Worm (Caenorhabditis elegans) whole organism, young adult: ENCODE measurements around the gene snx-6.

ENCODE experiments used
- B0336.3 ChIP-seq: fragments of 200-800 bp; sonication (Bioruptor generic); IDR thresholded peaks from 2 replicates; pipeline ENCODE4 v1.3.6; 2022; ENCODE audit warnings: missing genetic modification characterization, missing compliant biosample characterization
- F10E7.11 ChIP-seq: sonication (generic microtip); optimal IDR thresholded peaks from 2 replicates; lab custom pipeline; 2017; ENCODE audit warnings: mild to moderate bottlenecking, missing genetic modification characterization, moderate library complexity, missing compliant biosample characterization
- F37B4.10 ChIP-seq: fragments of 200-800 bp; sonication (Bioruptor generic); IDR thresholded peaks from 2 replicates; pipeline ENCODE4 v1.3.6; 2022; ENCODE audit warnings: missing genetic modification characterization, missing compliant biosample characterization
- F52B5.7 ChIP-seq: sonication (generic microtip); optimal IDR thresholded peaks from 2 replicates; lab custom pipeline; 2016; ENCODE audit warnings: mild to moderate bottlenecking, missing genetic modification characterization, missing compliant biosample characterization
- F57A8.1 ChIP-seq: fragments of 200-800 bp; sonication (Bioruptor generic); optimal IDR thresholded peaks from 2 replicates; lab custom pipeline; 2018; ENCODE audit warnings: mild to moderate bottlenecking, missing genetic modification characterization, moderate library complexity, missing compliant biosample characterization
- K11D2.4 ChIP-seq: fragments of 200-800 bp; sonication (Bioruptor generic); IDR thresholded peaks from 2 replicates; pipeline ENCODE4 v1.3.6; 2022; ENCODE audit warnings: missing genetic modification reagents, missing genetic modification characterization, missing compliant biosample characterization
- Y56A3A.18 ChIP-seq: fragments of 200-800 bp; sonication (Bioruptor generic); IDR thresholded peaks from 2 replicates; pipeline ENCODE4 v1.3.6; 2022; ENCODE audit warnings: missing genetic modification reagents, missing genetic modification characterization, missing compliant biosample characterization
- Y67H2A.10 ChIP-seq: fragments of 200-800 bp; sonication (Bioruptor generic); conservative IDR thresholded peaks from 2 replicates; pipeline ENCODE4 v1.3.6; 2022; ENCODE audit warnings: missing genetic modification reagents, missing genetic modification characterization, missing compliant biosample characterization
- aptf-2 ChIP-seq: fragments of 200-800 bp; sonication (Bioruptor generic); conservative IDR thresholded peaks from 2 replicates; pipeline ENCODE4 v1.3.6; 2022; ENCODE audit warnings: missing genetic modification reagents, missing genetic modification characterization, missing compliant biosample characterization
- aptf-3 ChIP-seq: fragments of 200-800 bp; sonication (Bioruptor generic); IDR thresholded peaks from 2 replicates; pipeline ENCODE4 v1.3.6; 2022; ENCODE audit warnings: missing genetic modification characterization, missing compliant biosample characterization
- attf-5 ChIP-seq: fragments of 200-800 bp; sonication (Bioruptor generic); optimal IDR thresholded peaks from 2 replicates; lab custom pipeline; 2018; ENCODE audit warnings: mild to moderate bottlenecking, missing genetic modification characterization, missing compliant biosample characterization
- cebp-1 ChIP-seq, 2 experiments: fragments of 200-800 bp in 1 of 2; sonication (Bioruptor generic) in 1 of 2; sonication (generic microtip) in 1 of 2; IDR thresholded peaks in 1 of 2; optimal IDR thresholded peaks in 1 of 2; 2 replicates each; pipeline versions ENCODE4 v1.3.6 to Lab custom; 2017 to 2022; ENCODE audit warnings: missing compliant biosample characterization in 2 of 2, missing genetic modification characterization in 2 of 2, mild to moderate bottlenecking in 1 of 2, missing genetic modification reagents in 1 of 2, moderate library complexity in 1 of 2
- ceh-100 ChIP-seq: fragments of 200-800 bp; sonication (Bioruptor generic); IDR thresholded peaks from 2 replicates; pipeline ENCODE4 v1.3.6; 2022; ENCODE audit warnings: missing genetic modification reagents, missing genetic modification characterization, missing compliant biosample characterization
- ceh-27 ChIP-seq: fragments of 200-800 bp; sonication (Bioruptor generic); optimal IDR thresholded peaks from 2 replicates; lab custom pipeline; 2018; ENCODE audit warnings: mild to moderate bottlenecking, missing genetic modification characterization, moderate library complexity, missing compliant biosample characterization
- ceh-40 ChIP-seq: fragments of 200-800 bp; sonication (Bioruptor generic); IDR thresholded peaks from 2 replicates; pipeline ENCODE4 v1.3.6; 2022; ENCODE audit warnings: missing genetic modification characterization, missing compliant biosample characterization
- chd-7 ChIP-seq: sonication (generic microtip); optimal IDR thresholded peaks from 2 replicates; lab custom pipeline; 2016; ENCODE audit warnings: mild to moderate bottlenecking, missing genetic modification characterization, moderate library complexity, missing compliant biosample characterization
- die-1 ChIP-seq: sonication (generic microtip); optimal IDR thresholded peaks from 2 replicates; lab custom pipeline; 2016; ENCODE audit warnings: missing genotype, mild to moderate bottlenecking, missing genetic modification characterization, missing compliant biosample characterization
- ets-4 ChIP-seq: fragments of 200-800 bp; sonication (Bioruptor generic); optimal IDR thresholded peaks from 2 replicates; lab custom pipeline; 2018; ENCODE audit warnings: mild to moderate bottlenecking, missing genetic modification characterization, missing compliant biosample characterization
- him-1 ChIP-seq: sonication (generic microtip); optimal IDR thresholded peaks from 2 replicates; lab custom pipeline; 2016; ENCODE audit warnings: missing genotype, missing genetic modification reagents, missing genetic modification characterization, missing compliant biosample characterization
- hlh-12 ChIP-seq: sonication (generic microtip); optimal IDR thresholded peaks from 2 replicates; lab custom pipeline; 2016; ENCODE audit warnings: missing genetic modification characterization, missing compliant biosample characterization
- hlh-26 ChIP-seq: fragments of 200-800 bp; sonication (Bioruptor generic); conservative IDR thresholded peaks from 2 replicates; pipeline ENCODE4 v1.3.6; 2022; ENCODE audit warnings: missing genetic modification reagents, missing genetic modification characterization, missing compliant biosample characterization
- hmg-20 ChIP-seq: fragments of 200-800 bp; sonication (Bioruptor generic); IDR thresholded peaks from 2 replicates; pipeline ENCODE4 v1.3.6; 2022; ENCODE audit warnings: missing genetic modification reagents, missing genetic modification characterization, missing compliant biosample characterization
- hsf-1 ChIP-seq: fragments of 200-800 bp; sonication (Bioruptor generic); IDR thresholded peaks from 2 replicates; pipeline ENCODE4 v1.3.6; 2022; ENCODE audit warnings: missing genetic modification reagents, missing genetic modification characterization, missing compliant biosample characterization
- let-526 ChIP-seq: fragments of 200-800 bp; sonication (Bioruptor generic); IDR thresholded peaks from 2 replicates; pipeline ENCODE4 v1.3.6; 2022; ENCODE audit warnings: missing genetic modification reagents, missing genetic modification characterization, missing compliant biosample characterization
- lin-26 ChIP-seq: fragments of 200-800 bp; sonication (Bioruptor generic); IDR thresholded peaks from 2 replicates; pipeline ENCODE4 v1.3.6; 2022; ENCODE audit warnings: missing genetic modification reagents, missing genetic modification characterization, missing compliant biosample characterization
- lir-1 ChIP-seq: fragments of 200-800 bp; sonication (Bioruptor generic); conservative IDR thresholded peaks from 2 replicates; pipeline ENCODE4 v1.3.6; 2022; ENCODE audit warnings: missing genetic modification reagents, missing genetic modification characterization, missing compliant biosample characterization
- madf-6 ChIP-seq: fragments of 200-800 bp; sonication (Bioruptor generic); IDR thresholded peaks from 2 replicates; pipeline ENCODE4 v1.3.6; 2022; ENCODE audit warnings: missing genetic modification reagents, missing genetic modification characterization, missing compliant biosample characterization
- mcd-1 ChIP-seq: fragments of 200-800 bp; sonication (Bioruptor generic); IDR thresholded peaks from 2 replicates; pipeline ENCODE4 v1.3.6; 2022; ENCODE audit warnings: missing genetic modification reagents, missing genetic modification characterization, missing compliant biosample characterization
- mes-4 ChIP-seq: sonication (generic microtip); optimal IDR thresholded peaks from 2 replicates; lab custom pipeline; 2016; ENCODE audit warnings: missing genotype, missing genetic modification characterization, missing compliant biosample characterization
- nfya-1 ChIP-seq: sonication (generic microtip); optimal IDR thresholded peaks from 2 replicates; lab custom pipeline; 2017; ENCODE audit warnings: antibody characterized with exemption, missing compliant biosample characterization, missing genetic modification characterization, borderline replicate concordance; ENCODE audit not compliant: insufficient read depth
- nfya-2 ChIP-seq: fragments of 200-800 bp; sonication (Bioruptor generic); IDR thresholded peaks from 2 replicates; pipeline ENCODE4 v1.3.6; 2022; ENCODE audit warnings: missing genetic modification reagents, missing genetic modification characterization, missing compliant biosample characterization
- pbrm-1 ChIP-seq: fragments of 200-800 bp; sonication (Bioruptor generic); IDR thresholded peaks from 2 replicates; pipeline ENCODE4 v1.3.6; 2022; ENCODE audit warnings: missing genetic modification reagents, missing genetic modification characterization, missing compliant biosample characterization
- rec-8 ChIP-seq, 2 experiments: sonication (generic microtip); optimal IDR thresholded peaks; 2 replicates each; lab custom pipeline; 2016; ENCODE audit warnings: mild to moderate bottlenecking in 2 of 2, missing genetic modification characterization in 2 of 2, missing genetic modification reagents in 2 of 2, missing genotype in 2 of 2, missing biosample characterization in 1 of 2, missing compliant biosample characterization in 1 of 2, moderate library complexity in 1 of 2
- repo-1 ChIP-seq: sonication (generic microtip); optimal IDR thresholded peaks from 2 replicates; lab custom pipeline; 2017; ENCODE audit warnings: mild to moderate bottlenecking, missing genetic modification characterization, missing compliant biosample characterization
- sdz-38 ChIP-seq: sonication (generic microtip); optimal IDR thresholded peaks from 2 replicates; lab custom pipeline; 2016; ENCODE audit warnings: missing genotype, missing genetic modification characterization, missing compliant biosample characterization
- sea-2 ChIP-seq: fragments of 200-800 bp; sonication (Bioruptor generic); IDR thresholded peaks from 2 replicates; pipeline ENCODE4 v1.3.6; 2022; ENCODE audit warnings: missing genetic modification characterization, missing compliant biosample characterization
- snpc-1.1 ChIP-seq: sonication (generic microtip); optimal IDR thresholded peaks from 2 replicates; lab custom pipeline; 2017; ENCODE audit warnings: missing genetic modification characterization, mild to moderate bottlenecking, missing compliant biosample characterization, antibody characterized with exemption, moderate library complexity, missing genotype, missing genetic modification reagents; ENCODE audit not compliant: insufficient read depth
- snpc-1.3 ChIP-seq: sonication (generic microtip); optimal IDR thresholded peaks from 2 replicates; lab custom pipeline; 2017; ENCODE audit warnings: missing genetic modification characterization, mild to moderate bottlenecking, missing compliant biosample characterization, antibody characterized with exemption, moderate library complexity, missing genotype, missing genetic modification reagents; ENCODE audit not compliant: insufficient read depth
- somi-1 ChIP-seq: fragments of 200-800 bp; sonication (Bioruptor generic); optimal IDR thresholded peaks from 2 replicates; lab custom pipeline; 2018; ENCODE audit warnings: mild to moderate bottlenecking, missing genetic modification characterization, missing compliant biosample characterization
- sptf-2 ChIP-seq: fragments of 200-800 bp; sonication (Bioruptor generic); optimal IDR thresholded peaks from 2 replicates; lab custom pipeline; 2018; ENCODE audit warnings: mild to moderate bottlenecking, missing genetic modification characterization, missing compliant biosample characterization
- tbx-9 ChIP-seq: sonication (generic microtip); optimal IDR thresholded peaks from 2 replicates; lab custom pipeline; 2016; ENCODE audit warnings: borderline replicate concordance, missing genetic modification characterization, inconsistent platforms, missing compliant biosample characterization
- unc-130 ChIP-seq: sonication (generic microtip); optimal IDR thresholded peaks from 2 replicates; lab custom pipeline; 2016; ENCODE audit warnings: missing genetic modification reagents, missing genetic modification characterization, missing compliant biosample characterization
- xnd-1 ChIP-seq: sonication (generic microtip); optimal IDR thresholded peaks from 2 replicates; lab custom pipeline; 2016; ENCODE audit warnings: missing genotype, missing genetic modification reagents, missing genetic modification characterization, missing compliant biosample characterization
- zfh-2 ChIP-seq: fragments of 200-800 bp; sonication (Bioruptor generic); conservative IDR thresholded peaks from 2 replicates; pipeline ENCODE4 v1.3.6; 2022; ENCODE audit warnings: missing genetic modification reagents, missing genetic modification characterization, missing compliant biosample characterization
- ztf-18 ChIP-seq: sonication (generic microtip); optimal IDR thresholded peaks from 2 replicates; lab custom pipeline; 2016; ENCODE audit warnings: missing genotype, mild to moderate bottlenecking, missing genetic modification characterization, missing compliant biosample characterization
- ztf-6 ChIP-seq: fragments of 200-800 bp; sonication (Bioruptor generic); IDR thresholded peaks from 2 replicates; pipeline ENCODE4 v1.3.6; 2022; ENCODE audit warnings: missing genetic modification reagents, missing genetic modification characterization, missing compliant biosample characterization

Gene snx-6

DNA sequence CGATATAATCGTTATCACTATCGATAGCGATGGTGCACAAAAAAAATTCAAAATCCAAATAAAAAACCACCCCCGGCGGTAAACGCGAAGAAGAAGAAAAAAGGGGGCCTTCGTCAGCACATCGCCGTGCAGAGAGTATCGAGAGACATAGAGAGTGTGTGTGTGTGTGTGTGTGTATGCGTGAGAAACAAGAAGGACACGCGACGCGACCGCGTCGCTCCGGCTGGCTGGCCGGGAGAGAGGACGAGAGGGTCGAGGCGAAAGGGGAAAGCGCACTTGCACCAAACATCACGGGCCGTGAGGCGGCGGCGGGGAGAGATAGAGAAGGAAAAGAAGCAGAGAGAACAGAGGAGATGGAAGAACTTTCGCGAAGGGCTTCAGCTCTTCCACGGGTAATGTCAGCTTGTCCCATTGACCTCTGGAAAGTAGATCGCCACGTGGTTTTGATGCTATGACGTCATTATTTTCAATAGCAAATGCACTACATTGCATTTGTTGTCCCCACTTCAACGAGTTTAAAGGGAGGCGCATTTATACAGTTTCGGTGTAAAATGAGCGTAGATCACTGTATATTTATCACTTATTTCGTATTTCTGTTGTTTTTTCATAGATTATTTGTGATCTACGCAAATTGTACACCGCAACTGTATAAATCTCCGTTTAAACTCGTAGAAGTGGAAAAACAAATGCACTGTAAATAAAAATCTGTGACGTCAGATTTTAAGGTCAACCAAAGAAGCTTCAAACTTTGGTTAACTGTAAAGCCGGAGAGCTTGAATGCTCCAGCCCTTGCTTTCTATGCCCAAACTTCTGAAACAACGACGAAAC, 28.5 kb downstream of the snx-6 start, which contains the start of gene Y59A8B.24 (continued):
- TF ChIP-seq nfya-1 (tag; lab: Kevin White, UChicago), result no peak
- TF ChIP-seq hmg-20 (GFP tag; lab: Robert Waterston, UW), result no peak
- peak; percentile 89 for TF ChIP-seq mcd-1 (GFP tag; lab: Robert Waterston, UW)
- TF ChIP-seq die-1 (tag; lab: Kevin White, UChicago), result peak; percentile 67
- no peak for TF ChIP-seq hsf-1 (GFP tag; lab: Robert Waterston, UW)
- TF ChIP-seq unc-130, result no peak
- TF ChIP-seq snpc-1.1 (tag; lab: Kevin White, UChicago), result no peak
- peak; percentile 87 for TF ChIP-seq K11D2.4
- TF ChIP-seq sea-2, result no peak
- TF ChIP-seq ceh-100 (GFP tag; lab: Robert Waterston, UW), result 0 out of 2 replicates have a peak, but pooled peaks have one; percentile 17
- TF ChIP-seq madf-6 (GFP tag; lab: Robert Waterston, UW), result peak; percentile 28; the same call in 1 of the 2 replicates
- peak; percentile 71; the same call in 1 of the 2 replicates for TF ChIP-seq cebp-1 (GFP tag; IDR thresholded peaks at IDR 0.05; lab: Robert Waterston, UW)
- peak; percentile 91 for TF ChIP-seq cebp-1 (tag; optimal IDR thresholded peaks at IDR 0.05; lab: Kevin White, UChicago)
- peak; percentile 42 for TF ChIP-seq somi-1 (GFP tag; lab: Kevin White, UChicago)
- peak; percentile 33 for TF ChIP-seq sptf-2 (GFP tag; lab: Kevin White, UChicago)
- TF ChIP-seq Y67H2A.10 (GFP tag; lab: Robert Waterston, UW), result peak; percentile 87
- TF ChIP-seq ztf-18 (tag; lab: Kevin White, UChicago), result peak; percentile 73
- TF ChIP-seq ceh-40 (GFP tag; lab: Robert Waterston, UW), result no peak
- no peak for TF ChIP-seq F37B4.10 (GFP tag; lab: Robert Waterston, UW)
- TF ChIP-seq snpc-1.3 (tag; lab: Kevin White, UChicago), result no peak
- TF ChIP-seq B0336.3, result peak; percentile 87
- no peak for TF ChIP-seq aptf-2 (GFP tag; lab: Robert Waterston, UW)
- TF ChIP-seq mes-4 (tag; lab: Kevin White, UChicago), result no peak
- TF ChIP-seq pbrm-1, result peak; percentile 81
- peak; percentile 99 for TF ChIP-seq attf-5 (GFP tag; lab: Kevin White, UChicago)
- peak; percentile 67 for TF ChIP-seq ets-4 (GFP tag; lab: Kevin White, UChicago)
- TF ChIP-seq Y56A3A.18 (GFP tag; lab: Robert Waterston, UW), result peak; percentile 24; the same call in 1 of the 2 replicates
- TF ChIP-seq F52B5.7 (tag; lab: Kevin White, UChicago), result peak; percentile 83
- TF ChIP-seq nfya-2 (GFP tag; lab: Robert Waterston, UW), result no peak
- TF ChIP-seq ztf-6 (GFP tag; lab: Robert Waterston, UW), result 0 out of 2 replicates have a peak, but pooled peaks have one; percentile 72
- no peak for TF ChIP-seq F10E7.11 (tag; lab: Kevin White, UChicago)
- no peak for TF ChIP-seq rec-8 (tag; optimal IDR thresholded peaks at IDR 0.05; lab: Kevin White, UChicago)
- TF ChIP-seq him-1 (tag; lab: Kevin White, UChicago), result no peak
- no peak for TF ChIP-seq sdz-38 (tag; lab: Kevin White, UChicago)
- peak; percentile 53 for TF ChIP-seq repo-1 (tag; lab: Kevin White, UChicago)
- TF ChIP-seq let-526 (GFP tag; lab: Robert Waterston, UW), result peak; percentile 81; the same call in 1 of the 2 replicates
- TF ChIP-seq hlh-12 (tag; lab: Kevin White, UChicago), result no peak
- no peak for TF ChIP-seq tbx-9
- TF ChIP-seq lin-26 (GFP tag; lab: Robert Waterston, UW), result peak; percentile 77
- TF ChIP-seq F57A8.1 (GFP tag; lab: Kevin White, UChicago), result no peak
- TF ChIP-seq chd-7 (tag; lab: Kevin White, UChicago), result peak; percentile 88
- TF ChIP-seq zfh-2, result peak; percentile 99
- TF ChIP-seq xnd-1 (tag; lab: Kevin White, UChicago), result no peak
- TF ChIP-seq hlh-26 (GFP tag; lab: Robert Waterston, UW), result no peak
- TF ChIP-seq lir-1 (GFP tag; lab: Robert Waterston, UW), result peak; percentile 83
- TF ChIP-seq ceh-27 (GFP tag; lab: Kevin White, UChicago), result peak; percentile 98
- no peak for TF ChIP-seq aptf-3 (GFP tag; lab: Robert Waterston, UW)
